Worm (Caenorhabditis elegans) whole organism, mixed stage, embryonic: ENCODE data around the gene phat-6.

Source experiments
- ceh-83 ChIP-seq: fragments of 200-800 bp; sonication (Bioruptor generic); optimal IDR thresholded peaks from 2 replicates; lab custom pipeline; 2018; ENCODE audit warnings: mild to moderate bottlenecking, missing genetic modification characterization, missing compliant biosample characterization
- drap-1 ChIP-seq: fragments of 200-800 bp; sonication (Bioruptor generic); optimal IDR thresholded peaks from 3 replicates; lab custom pipeline; 2018; ENCODE audit warnings: mild to moderate bottlenecking, missing genetic modification characterization, missing compliant biosample characterization
- elt-3 ChIP-seq: fragments of 150-350 bp; optimal IDR thresholded peaks from 2 replicates; lab custom pipeline; 2014; ENCODE audit warnings: missing biosample characterization, missing genetic modification characterization
- lsy-2 ChIP-seq: fragments of 150-350 bp; optimal IDR thresholded peaks from 2 replicates; lab custom pipeline; 2014; ENCODE audit warnings: missing biosample characterization, missing genetic modification characterization
- nhr-76 ChIP-seq: sonication (generic microtip); optimal IDR thresholded peaks from 2 replicates; lab custom pipeline; 2017; ENCODE audit warnings: missing biosample characterization, missing genetic modification characterization
- snpc-4 ChIP-seq: fragments of 150-350 bp; optimal IDR thresholded peaks from 2 replicates; lab custom pipeline; 2014; ENCODE audit warnings: missing biosample characterization, missing genetic modification characterization
- unc-39 ChIP-seq: fragments of 150-350 bp; optimal IDR thresholded peaks from 2 replicates; lab custom pipeline; 2014; ENCODE audit warnings: missing biosample characterization, missing genetic modification characterization
- ztf-11 ChIP-seq: fragments of 150-350 bp; optimal IDR thresholded peaks from 2 replicates; lab custom pipeline; 2014; ENCODE audit warnings: missing biosample characterization, missing genetic modification characterization

DNA sequence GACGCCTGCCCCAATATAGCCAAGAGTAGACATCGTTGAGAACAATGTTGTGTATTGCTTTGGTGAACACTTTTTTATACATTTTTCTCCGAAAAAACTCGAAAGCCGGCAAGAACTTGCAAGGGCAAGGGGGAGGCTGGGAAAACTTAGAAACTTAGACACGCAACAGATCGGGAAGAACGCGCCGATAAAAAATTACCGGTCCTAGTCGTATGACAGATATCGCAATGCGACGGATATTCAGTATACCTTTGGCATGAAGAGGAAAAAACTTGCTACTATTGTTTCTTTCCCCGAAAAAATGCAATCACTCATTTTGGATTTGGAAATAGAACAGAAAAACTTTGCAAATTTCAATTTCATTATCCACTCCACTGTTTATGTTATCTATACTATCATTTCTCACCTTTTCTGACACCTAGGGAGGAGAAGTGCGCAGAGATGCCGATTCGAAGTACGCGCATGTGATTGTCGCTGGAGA is 17.7 kb downstream of the phat-6 start, which contains the start of gene col-41:
- TF ChIP-seq ceh-83 (GFP tag; lab: Kevin White, UChicago) = no peak
- no peak for TF ChIP-seq unc-39 (tag; lab: Kevin White, UChicago)
- TF ChIP-seq snpc-4 (tag; lab: Kevin White, UChicago) = no peak
- TF ChIP-seq elt-3 (tag; lab: Kevin White, UChicago) = no peak
- no peak for TF ChIP-seq drap-1 (GFP tag; lab: Kevin White, UChicago)
- no peak for TF ChIP-seq ztf-11
- TF ChIP-seq nhr-76 (tag; lab: Kevin White, UChicago) = no peak
- TF ChIP-seq lsy-2 (tag; lab: Kevin White, UChicago) = no peak
